Worm (Caenorhabditis elegans): ENCODE results near the gene F15E6.6.

DNA sequence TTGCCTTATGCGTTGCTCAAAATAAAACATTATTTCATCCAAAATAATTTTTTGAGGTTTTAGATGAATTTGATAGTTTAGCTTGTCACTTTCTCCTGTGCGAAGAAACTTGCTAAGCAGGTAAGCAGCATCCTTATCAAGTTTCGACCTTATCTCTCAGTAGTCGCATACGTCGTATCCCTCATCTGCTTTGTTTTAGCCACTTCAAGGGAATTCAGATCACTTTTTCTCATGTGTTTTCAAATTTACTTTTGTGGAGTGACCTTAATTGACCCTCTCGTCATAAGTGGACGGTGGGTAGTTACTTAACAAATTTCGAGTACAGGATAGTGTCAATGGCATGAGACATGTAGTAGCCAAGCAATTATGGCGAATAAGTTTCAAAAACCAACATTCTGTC, 47.2 kb downstream of the F15E6.6 start:
- TF ChIP-seq nhr-77 (tag; optimal IDR thresholded peaks at IDR 0.05) (no peak), ceh-82 (tag; optimal IDR thresholded peaks at IDR 0.05) (no peak), ama-1 (optimal IDR thresholded peaks at IDR 0.05) (peak; percentile 55), madf-5 (GFP tag; IDR thresholded peaks at IDR 0.05) (no peak), nhr-25 (tag; optimal IDR thresholded peaks at IDR 0.05; ENCODE audit: borderline replicate concordance, insufficient read depth) (no peak), nhr-28 (tag; optimal IDR thresholded peaks at IDR 0.05) (peak; percentile 24), zfp-2 (tag; optimal IDR thresholded peaks at IDR 0.05) (no peak), ztf-11 (tag; optimal IDR thresholded peaks at IDR 0.05) (no peak)

Data from whole organism, L4 larva.